Fruit fly (Drosophila melanogaster) whole organism: ENCODE results near the gene zpg.

Source experiments
- CG8478 ChIP-seq: fragments of >200 bp; optimal IDR thresholded peaks from 2 replicates; lab custom pipeline; 2018; ENCODE audit warnings: inconsistent platforms
- Dll ChIP-seq: fragments of >200 bp; optimal IDR thresholded peaks from 2 replicates; lab custom pipeline; 2017
- EcR ChIP-seq, 2 experiments: fragments of >200 bp; optimal IDR thresholded peaks; 2 replicates each; lab custom pipeline; 2017; ENCODE audit warnings: missing biosample characterization in 2 of 2, missing genetic modification characterization in 2 of 2, missing genetic modification reagents in 2 of 2
- pan ChIP-seq: fragments of >200 bp; optimal IDR thresholded peaks from 2 replicates; lab custom pipeline; 2017
- psq ChIP-seq: fragments of >200 bp; optimal IDR thresholded peaks from 2 replicates; lab custom pipeline; 2017
- usp ChIP-seq: fragments of >200 bp; optimal IDR thresholded peaks from 2 replicates; lab custom pipeline; 2017; ENCODE audit warnings: missing biosample characterization, missing genetic modification characterization, mixed read lengths

The zpg gene

DNA sequence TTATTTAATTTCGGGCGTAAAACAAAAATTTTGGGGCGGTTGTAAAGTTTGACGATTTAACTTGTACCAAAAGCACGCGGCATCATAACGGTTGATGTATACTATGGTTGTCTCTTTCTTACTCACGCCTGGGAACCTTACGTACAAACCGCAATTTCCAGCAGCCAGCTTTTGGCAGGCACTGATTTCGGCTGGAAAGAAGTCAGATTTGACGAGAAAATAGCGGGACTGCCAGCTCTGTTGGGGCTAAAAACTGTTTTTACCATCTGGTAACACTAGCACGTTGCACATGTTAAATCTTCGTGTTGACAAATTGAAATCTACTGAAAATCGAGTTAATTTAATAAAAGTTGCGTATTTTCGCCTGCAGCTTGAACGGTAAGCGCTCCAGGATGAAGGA, at the start of gene zpg:
Gene zpg (minus strand): TSS at position 108 of the 400 bp plus-strand sequence.
- TF ChIP-seq Dll (lab: Kevin White, UChicago) (no peak), usp (no peak), EcR (GFP tag; optimal IDR thresholded peaks at IDR 0.05; lab: Kevin White, UChicago) (no peak), pan (lab: Kevin White, UChicago) (no peak), CG8478 (no peak), psq (no peak)

DNA sequence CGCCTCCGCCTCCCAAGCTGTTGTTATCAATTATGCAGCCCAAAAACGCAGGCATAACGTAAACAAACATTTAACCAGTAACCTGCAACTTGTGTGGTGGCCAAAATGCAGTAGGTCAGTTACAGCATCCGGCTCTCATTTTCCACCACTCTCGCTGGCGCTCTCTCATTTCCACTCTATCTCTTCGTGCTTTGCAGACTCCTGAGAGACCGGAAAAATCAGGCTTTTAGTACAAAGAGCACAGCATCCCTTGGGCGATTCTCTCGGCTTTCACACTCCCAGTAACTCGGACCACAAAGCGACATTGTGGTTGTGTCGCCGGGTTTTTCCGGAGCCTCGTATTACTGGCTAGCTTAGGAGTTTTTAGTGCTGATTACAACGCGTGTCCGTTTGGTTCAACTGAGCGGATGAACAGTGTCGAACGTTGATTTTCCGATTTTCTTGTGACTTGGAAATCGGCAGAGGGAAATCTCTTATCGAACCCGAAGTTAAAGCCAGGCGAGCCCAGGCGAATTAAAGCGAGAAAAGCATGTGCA, 17.9 kb upstream of the zpg start, which contains the start of gene GluRIA:
Gene GluRIA (plus strand): TSS at position 364 of the 536 bp plus-strand sequence.
- no peak for TF ChIP-seq Dll (lab: Kevin White, UChicago)

DNA sequence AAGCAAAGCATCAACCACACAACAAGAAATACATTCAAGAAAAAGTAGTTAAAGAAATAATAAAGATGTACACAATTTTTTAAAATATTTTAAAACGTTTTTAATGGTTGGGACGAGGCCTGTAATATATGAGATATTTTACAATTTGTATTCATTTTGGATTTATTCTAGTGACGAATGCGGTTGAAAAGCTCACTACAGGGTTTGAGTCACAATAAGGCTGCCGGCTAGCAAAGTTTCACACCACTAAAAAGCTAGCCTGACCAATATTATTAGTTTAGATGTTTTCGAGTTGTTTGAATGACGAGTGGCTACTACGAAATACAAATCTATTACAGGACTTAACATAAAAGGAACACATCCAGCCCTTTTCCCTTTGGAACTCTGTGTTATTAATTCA, 13.2 kb upstream of the zpg start:
- TF ChIP-seq pan (lab: Kevin White, UChicago) = no peak
- TF ChIP-seq CG8478 = no peak
- TF ChIP-seq usp = no peak
- no peak for TF ChIP-seq psq
- TF ChIP-seq EcR (GFP tag; optimal IDR thresholded peaks at IDR 0.05; lab: Kevin White, UChicago) = no peak
- TF ChIP-seq Dll (lab: Kevin White, UChicago) = no peak

- TF ChIP-seq Dll (lab: Kevin White, UChicago) (no peak), CG8478 (no peak)
These were observed 9.3 kb upstream of the zpg start for dm6 chr3L:6615181-6615580.

dm6 chr3L:6612637-6613036, 6.8 kb upstream of the zpg start:
- TF ChIP-seq CG8478 = no peak
- TF ChIP-seq psq = no peak
- no peak for TF ChIP-seq EcR (GFP tag; optimal IDR thresholded peaks at IDR 0.05; lab: Kevin White, UChicago)

- TF ChIP-seq EcR (GFP tag; optimal IDR thresholded peaks at IDR 0.05; lab: Kevin White, UChicago) (no peak), pan (lab: Kevin White, UChicago) (no peak), CG8478 (no peak), Dll (lab: Kevin White, UChicago) (no peak), usp (no peak), psq (no peak)
These were observed 3.2 kb upstream of the zpg start, which contains the start of gene axed for dm6 chr3L:6608884-6609552. Gene axed (plus strand): TSS chr3L:6609325.

- TF ChIP-seq Dll (lab: Kevin White, UChicago) (no peak), psq (no peak), usp (no peak), pan (lab: Kevin White, UChicago) (no peak), EcR (GFP tag; optimal IDR thresholded peaks at IDR 0.05; lab: Kevin White, UChicago) (no peak), CG8478 (no peak)
These were observed 2.5 kb downstream of the zpg start, which contains the start of the genes ndl and Rexo5 for dm6 chr3L:6603266-6603734. Gene ndl (minus strand): TSS chr3L:6603366. Gene Rexo5 (plus strand): TSS chr3L:6603684.

dm6 chr3L:6589429-6590062, 16.3 kb downstream of the zpg start, which contains the start of gene jv:
Gene jv (minus strand): TSS chr3L:6589479.
- TF ChIP-seq CG8478 (no peak), psq (no peak), usp (no peak), EcR (GFP tag; optimal IDR thresholded peaks at IDR 0.05; lab: Kevin White, UChicago) (no peak), pan (lab: Kevin White, UChicago) (no peak), Dll (lab: Kevin White, UChicago) (no peak)

dm6 chr3L:6577313-6577852, 28.4 kb downstream of the zpg start:
- TF ChIP-seq psq = no peak
- no peak for TF ChIP-seq Dll (lab: Kevin White, UChicago)
- TF ChIP-seq pan (lab: Kevin White, UChicago) = no peak
- no peak for TF ChIP-seq CG8478
- TF ChIP-seq usp = no peak
- TF ChIP-seq EcR (GFP tag; optimal IDR thresholded peaks at IDR 0.05; lab: Kevin White, UChicago) = no peak

- TF ChIP-seq psq (no peak), pan (lab: Kevin White, UChicago) (no peak), Dll (lab: Kevin White, UChicago) (no peak), CG8478 (no peak), usp (no peak), EcR (GFP tag; optimal IDR thresholded peaks at IDR 0.05; lab: Kevin White, UChicago) (no peak)
These were observed 29.1 kb downstream of the zpg start for dm6 chr3L:6576709-6577108.

- TF ChIP-seq CG8478 (no peak), EcR (GFP tag; optimal IDR thresholded peaks at IDR 0.05; lab: Kevin White, UChicago) (no peak)
These were observed 44.8 kb downstream of the zpg start for dm6 chr3L:6561052-6561451.

dm6 chr3L:6558516-6558915, 47.3 kb downstream of the zpg start:
- TF ChIP-seq EcR (GFP tag; optimal IDR thresholded peaks at IDR 0.05; lab: Kevin White, UChicago) (no peak), psq (no peak), usp (no peak), Dll (lab: Kevin White, UChicago) (no peak), CG8478 (no peak), pan (lab: Kevin White, UChicago) (no peak)

DNA sequence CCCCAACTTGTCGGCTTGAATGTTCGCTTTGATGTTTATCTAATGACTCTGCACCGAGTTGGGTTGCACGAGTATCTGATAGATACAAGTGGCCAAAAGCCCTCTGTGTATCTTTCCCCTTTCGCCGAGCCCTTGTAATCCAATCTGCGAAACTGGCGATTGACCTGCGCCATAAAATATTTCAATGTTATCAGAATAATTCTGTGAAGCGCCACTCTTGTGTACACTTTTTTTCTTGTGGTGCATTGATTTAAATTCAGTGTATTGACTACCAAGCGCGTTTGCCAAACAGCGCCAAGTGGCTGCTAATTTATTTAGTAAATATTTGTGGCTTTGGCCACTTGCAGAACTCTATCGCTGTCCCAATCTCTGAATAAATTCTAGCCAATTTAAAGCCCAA, 49.6 kb downstream of the zpg start:
- TF ChIP-seq Dll (lab: Kevin White, UChicago) (no peak), EcR (GFP tag; optimal IDR thresholded peaks at IDR 0.05; lab: Kevin White, UChicago) (no peak), pan (lab: Kevin White, UChicago) (no peak), usp (no peak), psq (no peak), CG8478 (no peak)
